Worm (Caenorhabditis elegans) whole organism, mixed stage, embryonic: ENCODE results near the gene M03F8.5.

Source experiments
- drap-1 ChIP-seq: fragments of 200-800 bp; sonication (Bioruptor generic); optimal IDR thresholded peaks from 3 replicates; lab custom pipeline; 2018; ENCODE audit warnings: mild to moderate bottlenecking, missing genetic modification characterization, missing compliant biosample characterization
- lin-13 ChIP-seq: fragments of 150-350 bp; optimal IDR thresholded peaks from 2 replicates; lab custom pipeline; 2014; ENCODE audit warnings: missing biosample characterization, missing genetic modification characterization
- lsy-2 ChIP-seq: fragments of 150-350 bp; optimal IDR thresholded peaks from 2 replicates; lab custom pipeline; 2014; ENCODE audit warnings: missing biosample characterization, missing genetic modification characterization
- mab-5 ChIP-seq: fragments of 150-350 bp; optimal IDR thresholded peaks from 2 replicates; lab custom pipeline; 2014; ENCODE audit warnings: missing biosample characterization, missing genetic modification characterization
- nhr-12 ChIP-seq: fragments of 150-350 bp; optimal IDR thresholded peaks from 2 replicates; lab custom pipeline; 2014; ENCODE audit warnings: missing biosample characterization, missing genetic modification characterization
- nhr-237 ChIP-seq: fragments of 150-350 bp; optimal IDR thresholded peaks from 2 replicates; lab custom pipeline; 2014; ENCODE audit warnings: missing biosample characterization, missing genetic modification characterization
- nhr-28 ChIP-seq: fragments of 150-350 bp; optimal IDR thresholded peaks from 2 replicates; lab custom pipeline; 2014; ENCODE audit warnings: missing biosample characterization, missing genetic modification characterization
- pha-4 ChIP-seq: fragments of 150-350 bp; optimal IDR thresholded peaks from 2 replicates; lab custom pipeline; 2018; ENCODE audit warnings: missing biosample characterization, missing genetic modification reagents, missing genetic modification characterization
- snpc-4 ChIP-seq: fragments of 150-350 bp; optimal IDR thresholded peaks from 2 replicates; lab custom pipeline; 2014; ENCODE audit warnings: missing biosample characterization, missing genetic modification characterization
- tbx-8 ChIP-seq: fragments of 200-800 bp; sonication (Bioruptor generic); optimal IDR thresholded peaks from 2 replicates; lab custom pipeline; 2018; ENCODE audit warnings: mild to moderate bottlenecking, missing genetic modification characterization, moderate library complexity, missing compliant biosample characterization
- unc-39 ChIP-seq: fragments of 150-350 bp; optimal IDR thresholded peaks from 2 replicates; lab custom pipeline; 2014; ENCODE audit warnings: missing biosample characterization, missing genetic modification characterization
- unc-62 ChIP-seq: fragments of 150-350 bp; optimal IDR thresholded peaks from 2 replicates; lab custom pipeline; 2014; ENCODE audit warnings: missing biosample characterization, missing genetic modification reagents, missing genetic modification characterization
- ztf-11 ChIP-seq: fragments of 150-350 bp; optimal IDR thresholded peaks from 2 replicates; lab custom pipeline; 2014; ENCODE audit warnings: missing biosample characterization, missing genetic modification characterization

DNA sequence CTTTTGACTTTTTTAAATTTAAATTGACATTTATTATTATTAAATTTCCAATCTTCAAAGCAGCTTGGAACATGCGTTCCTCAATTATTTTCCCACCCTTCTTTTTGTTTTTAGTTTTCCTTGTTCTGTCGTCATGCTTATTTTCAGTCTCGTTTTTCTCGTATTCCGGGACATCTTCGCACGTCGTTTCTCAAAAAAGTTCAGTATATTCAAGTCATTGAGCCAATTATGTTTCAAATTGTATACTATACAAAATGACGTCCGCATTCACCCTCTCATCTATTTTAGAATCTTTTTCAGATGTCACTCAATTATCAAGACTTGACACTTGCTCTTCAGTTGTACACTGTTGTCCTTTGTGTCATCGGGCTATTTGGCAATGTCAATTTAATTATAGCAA lies 9.2 kb downstream of the M03F8.5 start, which contains the start of gene srsx-17:
- no peak for TF ChIP-seq unc-62 (GFP tag; lab: Kevin White, UChicago)
- no peak for TF ChIP-seq nhr-28 (tag; lab: Kevin White, UChicago)
- TF ChIP-seq nhr-237 (tag; lab: Kevin White, UChicago): no peak
- TF ChIP-seq unc-39 (tag; lab: Kevin White, UChicago): no peak
- no peak for TF ChIP-seq tbx-8 (GFP tag; lab: Kevin White, UChicago)
- no peak for TF ChIP-seq lsy-2 (tag; lab: Kevin White, UChicago)
- TF ChIP-seq pha-4 (tag; lab: Kevin White, UChicago): no peak
- no peak for TF ChIP-seq lin-13
- TF ChIP-seq mab-5: no peak
- no peak for TF ChIP-seq snpc-4
- no peak for TF ChIP-seq drap-1 (GFP tag; lab: Kevin White, UChicago)
- TF ChIP-seq nhr-12: no peak
- no peak for TF ChIP-seq ztf-11
